Worm (Caenorhabditis elegans) whole organism, midembryonic: ENCODE measurements around the gene ZK616.3.

Source experiments
- T22C8.4 ChIP-seq: fragments of 200-800 bp; sonication (Bioruptor generic); IDR thresholded peaks from 2 replicates; pipeline ENCODE4 v1.3.6; 2022; ENCODE audit warnings: missing genetic modification characterization, missing compliant biosample characterization
- cog-1 ChIP-seq: sonication (generic microtip); optimal IDR thresholded peaks from 2 replicates; lab custom pipeline; 2016; ENCODE audit warnings: missing genetic modification characterization, missing compliant biosample characterization
- flt-1 ChIP-seq: fragments of 200-800 bp; sonication (Bioruptor generic); IDR thresholded peaks from 2 replicates; pipeline ENCODE4 v1.3.6; 2022; ENCODE audit warnings: missing genetic modification characterization, missing compliant biosample characterization
- klf-2 ChIP-seq: fragments of 200-800 bp; sonication (Bioruptor generic); conservative IDR thresholded peaks from 2 replicates; pipeline ENCODE4 v1.3.6; 2022; ENCODE audit warnings: missing genetic modification reagents, missing genetic modification characterization, missing compliant biosample characterization
- med-1 ChIP-seq: sonication (generic microtip); optimal IDR thresholded peaks from 2 replicates; lab custom pipeline; 2017; ENCODE audit warnings: missing genetic modification characterization, mild to moderate bottlenecking, missing compliant biosample characterization, antibody characterized with exemption, missing genetic modification reagents; ENCODE audit not compliant: insufficient read depth
- ref-1 ChIP-seq: fragments of 200-800 bp; sonication (Bioruptor generic); conservative IDR thresholded peaks from 2 replicates; pipeline ENCODE4 v1.3.6; 2022; ENCODE audit warnings: missing genetic modification reagents, missing genetic modification characterization, missing compliant biosample characterization

DNA sequence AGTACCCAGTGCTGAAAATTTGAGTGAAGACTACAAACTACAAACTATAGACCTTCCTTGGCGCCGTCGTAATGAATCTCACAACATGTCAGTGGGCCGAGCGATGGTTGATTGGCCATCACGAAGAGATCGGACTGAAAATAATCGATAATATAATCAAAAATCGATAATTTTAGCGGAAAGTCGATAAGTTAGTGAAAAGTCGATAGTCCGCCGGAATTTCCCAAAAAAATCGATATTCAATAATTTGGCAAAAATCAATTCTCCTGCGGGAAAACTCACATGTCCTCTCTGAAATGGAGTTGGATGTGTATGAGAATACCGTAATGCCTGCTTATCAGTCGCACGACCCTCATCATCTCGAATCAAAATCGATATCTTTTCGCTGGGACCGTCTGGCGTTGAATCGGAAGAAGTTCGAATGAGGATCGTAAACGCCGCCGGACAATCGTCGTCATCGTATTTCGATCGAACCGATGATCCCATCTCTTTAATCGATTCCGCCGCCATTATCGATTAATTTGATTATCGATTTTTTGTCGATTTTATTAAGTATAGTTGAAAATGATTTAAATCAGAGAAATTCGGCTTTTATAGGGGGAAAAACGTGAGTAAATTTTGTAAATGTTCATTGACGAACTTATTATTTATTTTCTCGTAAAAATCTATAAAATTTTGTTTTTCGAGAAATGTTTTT, 14.9 kb downstream of the ZK616.3 start, which contains the start of gene ZK616.8:
- TF ChIP-seq med-1 (GFP tag; lab: Kevin White, UChicago) (no peak), flt-1 (no peak), T22C8.4 (peak; percentile 61), cog-1 (tag; lab: Kevin White, UChicago) (no peak), ref-1 (GFP tag; lab: Robert Waterston, UW) (no peak), klf-2 (GFP tag; lab: Robert Waterston, UW) (no peak)
